Worm (Caenorhabditis elegans) whole organism, L3 larva: ENCODE measurements around the gene rnf-5.

Experiments used
- ZK546.5 ChIP-seq: sonication (generic microtip); optimal IDR thresholded peaks from 2 replicates; lab custom pipeline; 2017; ENCODE audit warnings: missing biosample characterization, missing genetic modification characterization
- aly-2 ChIP-seq: fragments of 150-350 bp; optimal IDR thresholded peaks from 2 replicates; lab custom pipeline; 2014; ENCODE audit warnings: missing biosample characterization, missing genetic modification characterization
- elt-1 ChIP-seq: fragments of 150-350 bp; optimal IDR thresholded peaks from 2 replicates; lab custom pipeline; 2014; ENCODE audit warnings: missing biosample characterization, missing genetic modification characterization
- elt-3 ChIP-seq, 3 experiments: fragments of 150-350 bp in 1 of 3; sonication (generic microtip) in 2 of 3; optimal IDR thresholded peaks; 2 replicates in 2 of 3; 4 replicates in 1 of 3; lab custom pipeline; 2014 to 2017; ENCODE audit warnings: missing biosample characterization in 3 of 3, missing genetic modification characterization in 3 of 3
- fkh-10 ChIP-seq: sonication (generic microtip); optimal IDR thresholded peaks from 2 replicates; lab custom pipeline; 2017; ENCODE audit warnings: missing biosample characterization, missing genetic modification reagents, missing genetic modification characterization
- mdl-1 ChIP-seq: fragments of 150-350 bp; optimal IDR thresholded peaks from 2 replicates; lab custom pipeline; 2014; ENCODE audit warnings: missing biosample characterization, missing genetic modification characterization
- nfya-1 ChIP-seq: sonication (generic microtip); optimal IDR thresholded peaks from 2 replicates; lab custom pipeline; 2017; ENCODE audit warnings: missing genetic modification characterization, mild to moderate bottlenecking, missing compliant biosample characterization, antibody characterized with exemption, moderate library complexity; ENCODE audit not compliant: insufficient read depth
- nhr-23 ChIP-seq: fragments of 150-350 bp; optimal IDR thresholded peaks from 2 replicates; lab custom pipeline; 2014; ENCODE audit warnings: missing biosample characterization, missing genetic modification reagents, missing genetic modification characterization
- nhr-237 ChIP-seq: fragments of 150-350 bp; optimal IDR thresholded peaks from 2 replicates; lab custom pipeline; 2014; ENCODE audit warnings: missing biosample characterization, missing genetic modification characterization
- pqm-1 ChIP-seq: fragments of 150-350 bp; optimal IDR thresholded peaks from 2 replicates; lab custom pipeline; 2017; ENCODE audit warnings: missing biosample characterization, missing genetic modification characterization, inconsistent platforms
- sea-2 ChIP-seq: fragments of 150-350 bp; sonication (generic microtip); optimal IDR thresholded peaks from 4 replicates; lab custom pipeline; 2014; ENCODE audit warnings: missing biosample characterization, missing genetic modification reagents, missing genetic modification characterization
- ztf-11 ChIP-seq: fragments of 150-350 bp; optimal IDR thresholded peaks from 2 replicates; lab custom pipeline; 2014; ENCODE audit warnings: missing biosample characterization, missing genetic modification characterization

DNA sequence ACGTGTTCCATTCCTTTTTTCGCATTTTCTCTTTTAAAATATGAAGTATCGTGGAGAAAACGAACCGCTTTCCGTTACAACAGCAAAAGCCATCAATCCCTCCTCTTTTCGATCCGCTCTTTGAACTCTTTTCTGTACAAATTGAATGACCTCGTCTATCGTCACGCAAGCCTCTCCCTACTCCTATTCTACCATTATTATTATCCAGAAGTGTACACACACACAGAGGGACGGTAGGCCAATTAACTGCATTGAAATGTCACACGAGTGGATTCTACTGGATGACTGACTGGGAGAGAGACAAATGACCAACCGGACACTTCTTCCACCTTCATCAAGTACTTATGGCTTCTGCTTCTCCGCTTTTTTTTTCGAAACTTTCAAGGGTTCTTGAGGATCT, 41.6 kb upstream of the rnf-5 start:
- TF ChIP-seq nfya-1 (tag; lab: Kevin White, UChicago) (no peak), ZK546.5 (tag; lab: Kevin White, UChicago) (no peak), elt-1 (tag; lab: Kevin White, UChicago) (no peak), sea-2 (GFP tag; lab: Kevin White, UChicago) (no peak), pqm-1 (tag; lab: Kevin White, UChicago) (no peak), nhr-237 (tag; lab: Kevin White, UChicago) (no peak), elt-3 (tag; optimal IDR thresholded peaks at IDR 0.05; lab: Kevin White, UChicago) (no peak), ztf-11 (tag; lab: Kevin White, UChicago) (no peak), aly-2 (tag; lab: Kevin White, UChicago) (no peak), nhr-23 (tag; lab: Kevin White, UChicago) (no peak), fkh-10 (GFP tag; lab: Kevin White, UChicago) (no peak), mdl-1 (tag; lab: Kevin White, UChicago) (no peak)
